Fruit fly (Drosophila melanogaster): Measurements from ENCODE around the gene PpD3.
A peak's percentile ranks its signal among the peaks of the same experiment; 100 is the strongest.

The PpD3 gene

dm6 chr3R:9702567-9702966, 45.1 kb upstream of the PpD3 start (continued):
- TF ChIP-seq NC2β (GFP tag; optimal IDR thresholded peaks at IDR 0.05) = peak; percentile 71
- no peak for TF ChIP-seq toy (GFP tag; IDR thresholded peaks at IDR 0.05)
- peak; percentile 95 for TF ChIP-seq lab (GFP tag; optimal IDR thresholded peaks at IDR 0.05)
- no peak for TF ChIP-seq Dfd (GFP tag; optimal IDR thresholded peaks at IDR 0.05)
- no peak for TF ChIP-seq CG31441 (GFP tag; IDR thresholded peaks at IDR 0.05)
- TF ChIP-seq zen2 (GFP tag; IDR thresholded peaks at IDR 0.05; ENCODE audit: partially characterized antibody) = no peak
- no peak for TF ChIP-seq al (GFP tag; IDR thresholded peaks at IDR 0.05)
- no peak for TF ChIP-seq peb (GFP tag; IDR thresholded peaks at IDR 0.05)
- peak; percentile 86 for TF ChIP-seq CG16863 (GFP tag; optimal IDR thresholded peaks at IDR 0.05)
- peak; percentile 79 for TF ChIP-seq CG10267 (tag; optimal IDR thresholded peaks at IDR 0.05)
- TF ChIP-seq CG17385 (GFP tag; optimal IDR thresholded peaks at IDR 0.05) = peak; percentile 88
- no peak for TF ChIP-seq CG11695 (GFP tag; IDR thresholded peaks at IDR 0.05)
- no peak for TF ChIP-seq hb (GFP tag; IDR thresholded peaks at IDR 0.05; ENCODE audit: partially characterized antibody)
- TF ChIP-seq CG12659 (GFP tag; optimal IDR thresholded peaks at IDR 0.05) = peak; percentile 91
- peak; percentile 89 for TF ChIP-seq CG1233 (GFP tag; optimal IDR thresholded peaks at IDR 0.05)
- TF ChIP-seq Antp (GFP tag; optimal IDR thresholded peaks at IDR 0.05) = peak; percentile 71
- TF ChIP-seq CG18764 (GFP tag; optimal IDR thresholded peaks at IDR 0.05) = peak; percentile 86
- TF ChIP-seq vnd (GFP tag; IDR thresholded peaks at IDR 0.05; ENCODE audit: partially characterized antibody) = no peak
- peak; percentile 88 for TF ChIP-seq HHEX (GFP tag; optimal IDR thresholded peaks at IDR 0.05)
- TF ChIP-seq CG12219 (GFP tag; optimal IDR thresholded peaks at IDR 0.05) = peak; percentile 90
- TF ChIP-seq Hsf (GFP tag; optimal IDR thresholded peaks at IDR 0.05) = peak; percentile 89
- TF ChIP-seq sug (tag; optimal IDR thresholded peaks at IDR 0.05) = peak; percentile 60
- peak; percentile 57 for TF ChIP-seq Lhr (GFP tag; optimal IDR thresholded peaks at IDR 0.05)
- TF ChIP-seq lbe (GFP tag; optimal IDR thresholded peaks at IDR 0.05) = peak; percentile 58
- no peak for TF ChIP-seq Aef1 (GFP tag; IDR thresholded peaks at IDR 0.05)
- TF ChIP-seq CG7928 (GFP tag; optimal IDR thresholded peaks at IDR 0.05) = peak; percentile 57
- no peak for TF ChIP-seq sna (GFP tag; IDR thresholded peaks at IDR 0.05; ENCODE audit: partially characterized antibody)
- TF ChIP-seq onecut (GFP tag; IDR thresholded peaks at IDR 0.05) = peak; percentile 84
- no peak for TF ChIP-seq br (optimal IDR thresholded peaks at IDR 0.05)
- peak; percentile 66 for TF ChIP-seq CG2116 (GFP tag; optimal IDR thresholded peaks at IDR 0.05)
- peak; percentile 76 for TF ChIP-seq jumu (GFP tag; optimal IDR thresholded peaks at IDR 0.05)
- no peak for TF ChIP-seq Ptx1 (GFP tag; IDR thresholded peaks at IDR 0.05)
- TF ChIP-seq oc (tag; optimal IDR thresholded peaks at IDR 0.05) = peak; percentile 89
- TF ChIP-seq pros (GFP tag; optimal IDR thresholded peaks at IDR 0.05) = no peak
- no peak for TF ChIP-seq CG10366 (GFP tag; IDR thresholded peaks at IDR 0.05)
- TF ChIP-seq CG5953 (GFP tag; IDR thresholded peaks at IDR 0.05) = no peak
- peak; percentile 82 for TF ChIP-seq CG10147 (GFP tag; optimal IDR thresholded peaks at IDR 0.05)
- peak; percentile 55 for TF ChIP-seq CG15073 (GFP tag; optimal IDR thresholded peaks at IDR 0.05)
- peak; percentile 93 for TF ChIP-seq Oli (tag; optimal IDR thresholded peaks at IDR 0.05)
- TF ChIP-seq H15 (GFP tag; IDR thresholded peaks at IDR 0.05) = no peak
- peak; percentile 82; the same call in 2 of the 3 replicates for TF ChIP-seq CG11093 (GFP tag; IDR thresholded peaks at IDR 0.05)
- TF ChIP-seq Kr (GFP tag; optimal IDR thresholded peaks at IDR 0.05) = no peak
- TF ChIP-seq CG13624 (GFP tag; optimal IDR thresholded peaks at IDR 0.05) = peak; percentile 87
- no peak for TF ChIP-seq Drgx (GFP tag; IDR thresholded peaks at IDR 0.05)
- TF ChIP-seq chm (GFP tag; IDR thresholded peaks at IDR 0.05) = no peak
- TF ChIP-seq gsb (GFP tag; IDR thresholded peaks at IDR 0.05) = no peak
- TF ChIP-seq CG8388 (GFP tag; optimal IDR thresholded peaks at IDR 0.05) = peak; percentile 88
- TF ChIP-seq Hr3 (GFP tag; optimal IDR thresholded peaks at IDR 0.05) = peak; percentile 82
- peak; percentile 89 for TF ChIP-seq CrebB (tag; optimal IDR thresholded peaks at IDR 0.05)
- TF ChIP-seq ERR (GFP tag; optimal IDR thresholded peaks at IDR 0.05) = peak; percentile 73
- peak; percentile 80 for TF ChIP-seq ewg (GFP tag; optimal IDR thresholded peaks at IDR 0.05)
- TF ChIP-seq lilli (GFP tag; optimal IDR thresholded peaks at IDR 0.05) = peak; percentile 94

All from whole organism, embryonic.